Fruit fly (Drosophila melanogaster) whole organism, embryonic: ENCODE data around the gene Phb1.

Source experiments
- BEAF-32 ChIP-seq: fragments of 200-800 bp; sonication (Bioruptor generic); optimal IDR thresholded peaks from 3 replicates; lab custom pipeline; 2017; ENCODE audit warnings: missing biosample characterization, missing genetic modification characterization, mild to moderate bottlenecking, moderate library complexity, missing genetic modification reagents
- CG10209 ChIP-seq: fragments of 200-800 bp; sonication (Bioruptor generic); optimal IDR thresholded peaks from 3 replicates; lab custom pipeline; 2017; ENCODE audit warnings: missing biosample characterization, mild to moderate bottlenecking, missing genetic modification characterization, missing genetic modification reagents
- CG10321 ChIP-seq: fragments of 200-800 bp; sonication (Bioruptor generic); IDR thresholded peaks from 2 replicates; pipeline ENCODE4 v1.3.6; 2022; ENCODE audit warnings: missing biosample characterization, missing genetic modification characterization
- CG1233 ChIP-seq: fragments of 200-800 bp; sonication (Bioruptor generic); optimal IDR thresholded peaks from 4 replicates; lab custom pipeline; 2018; ENCODE audit warnings: missing biosample characterization, mild to moderate bottlenecking, missing genetic modification characterization
- CG13296 ChIP-seq: fragments of 200-800 bp; sonication (Bioruptor generic); optimal IDR thresholded peaks from 3 replicates; lab custom pipeline; 2018; ENCODE audit warnings: missing biosample characterization, mild to moderate bottlenecking, missing genetic modification characterization
- CG1603 ChIP-seq: fragments of 200-800 bp; sonication (Bioruptor generic); optimal IDR thresholded peaks from 2 replicates; lab custom pipeline; 2019; ENCODE audit warnings: missing biosample characterization, mild to moderate bottlenecking, missing genetic modification characterization, moderate library complexity
- CG17328 ChIP-seq: fragments of 200-800 bp; sonication (Bioruptor generic); IDR thresholded peaks from 2 replicates; pipeline ENCODE4 v1.3.6; 2022; ENCODE audit warnings: missing biosample characterization, missing genetic modification characterization
- CG17612 ChIP-seq: fragments of 200-800 bp; sonication (Bioruptor generic); IDR thresholded peaks from 2 replicates; pipeline ENCODE4 v1.3.6; 2022; ENCODE audit warnings: missing biosample characterization, missing genetic modification characterization
- CG18262 ChIP-seq: fragments of 200-800 bp; optimal IDR thresholded peaks from 3 replicates; lab custom pipeline; 2019; ENCODE audit warnings: missing biosample characterization, mild to moderate bottlenecking, missing genetic modification characterization, moderate library complexity
- CG18476 ChIP-seq: fragments of 200-800 bp; sonication (Bioruptor generic); optimal IDR thresholded peaks from 2 replicates; lab custom pipeline; 2016; ENCODE audit warnings: missing biosample characterization, mild to moderate bottlenecking, missing genetic modification characterization
- CG2889 ChIP-seq: fragments of 200-800 bp; sonication (Bioruptor generic); IDR thresholded peaks from 3 replicates; pipeline ENCODE4 v1.3.6; 2022; ENCODE audit warnings: missing biosample characterization, missing genetic modification characterization
- CG32767 ChIP-seq: fragments of 200-800 bp; sonication (Bioruptor generic); IDR thresholded peaks from 2 replicates; pipeline ENCODE4 v1.3.6; 2022; ENCODE audit warnings: missing biosample characterization, missing genetic modification characterization
- CG34224 ChIP-seq: fragments of 200-800 bp; sonication (Bioruptor generic); IDR thresholded peaks from 3 replicates; pipeline ENCODE4 v1.3.6; 2022; ENCODE audit warnings: missing biosample characterization, missing genetic modification characterization; ENCODE audit not compliant: partially characterized antibody
- CG34376 ChIP-seq: fragments of 200-800 bp; sonication (Bioruptor generic); optimal IDR thresholded peaks from 2 replicates; lab custom pipeline; 2018; ENCODE audit warnings: missing biosample characterization, mild to moderate bottlenecking, missing genetic modification characterization
- CG34422 ChIP-seq: fragments of 200-800 bp; sonication (Bioruptor generic); IDR thresholded peaks from 3 replicates; pipeline ENCODE4 v1.3.6; 2022; ENCODE audit warnings: missing biosample characterization, missing genetic modification characterization
- CG4282 ChIP-seq: fragments of 200-800 bp; sonication (Bioruptor generic); optimal IDR thresholded peaks from 2 replicates; lab custom pipeline; 2016; ENCODE audit warnings: missing biosample characterization, missing genetic modification characterization
- CG43689 ChIP-seq: fragments of 200-800 bp; sonication (Bioruptor generic); IDR thresholded peaks from 2 replicates; pipeline ENCODE4 v1.3.6; 2022; ENCODE audit warnings: missing biosample characterization, missing genetic modification characterization
- CG4854 ChIP-seq: fragments of 200-800 bp; sonication (Bioruptor generic); optimal IDR thresholded peaks from 2 replicates; lab custom pipeline; 2016; ENCODE audit warnings: missing biosample characterization, missing genetic modification characterization, inconsistent platforms
- CG6765 ChIP-seq: fragments of 200-800 bp; sonication (Bioruptor generic); optimal IDR thresholded peaks from 3 replicates; lab custom pipeline; 2017; ENCODE audit warnings: missing biosample characterization, mild to moderate bottlenecking, missing genetic modification characterization
- CG7928 ChIP-seq: fragments of 200-800 bp; sonication (Bioruptor generic); optimal IDR thresholded peaks from 2 replicates; lab custom pipeline; 2017; ENCODE audit warnings: missing biosample characterization, mild to moderate bottlenecking, missing genetic modification characterization
- CG8359 ChIP-seq: fragments of 200-800 bp; sonication (Bioruptor generic); optimal IDR thresholded peaks from 2 replicates; lab custom pipeline; 2017; ENCODE audit warnings: missing biosample characterization, mild to moderate bottlenecking, missing genetic modification characterization, borderline replicate concordance
- CoRest ChIP-seq: fragments of 200-800 bp; sonication (Bioruptor generic); optimal IDR thresholded peaks from 3 replicates; lab custom pipeline; 2018; ENCODE audit warnings: missing biosample characterization, mild to moderate bottlenecking, missing genetic modification characterization, moderate library complexity
- E2f1 ChIP-seq: fragments of 200-800 bp; sonication (Bioruptor generic); IDR thresholded peaks from 2 replicates; pipeline ENCODE4 v1.3.6; 2022; ENCODE audit warnings: missing biosample characterization, missing genetic modification characterization
- HmgZ ChIP-seq: fragments of 200-800 bp; sonication (Bioruptor generic); optimal IDR thresholded peaks from 2 replicates; lab custom pipeline; 2018; ENCODE audit warnings: missing biosample characterization, mild to moderate bottlenecking, missing genetic modification characterization
- Hmr ChIP-seq: fragments of 200-800 bp; sonication (Bioruptor generic); optimal IDR thresholded peaks from 3 replicates; lab custom pipeline; 2017; ENCODE audit warnings: mild to moderate bottlenecking, missing biosample characterization, missing genetic modification reagents, missing genetic modification characterization
- Hr39 ChIP-seq: fragments of >200 bp; optimal IDR thresholded peaks from 2 replicates; lab custom pipeline; 2017
- Jarid2 ChIP-seq: fragments of 200-800 bp; sonication (Bioruptor generic); optimal IDR thresholded peaks from 3 replicates; lab custom pipeline; 2017; ENCODE audit warnings: mild to moderate bottlenecking, missing biosample characterization, missing genetic modification reagents, missing genetic modification characterization
- MTF-1 ChIP-seq: fragments of 200-800 bp; sonication (Bioruptor generic); optimal IDR thresholded peaks from 2 replicates; lab custom pipeline; 2018; ENCODE audit warnings: missing biosample characterization, mild to moderate bottlenecking, missing genetic modification characterization, borderline replicate concordance
- Mad ChIP-seq: fragments of 200-800 bp; sonication (Bioruptor generic); optimal IDR thresholded peaks from 2 replicates; lab custom pipeline; 2016; ENCODE audit warnings: missing biosample characterization, missing genetic modification characterization
- Nf-YB ChIP-seq: fragments of 200-800 bp; sonication (Bioruptor generic); optimal IDR thresholded peaks from 3 replicates; lab custom pipeline; 2019; ENCODE audit warnings: missing biosample characterization, mild to moderate bottlenecking, missing genetic modification characterization, moderate library complexity
- Nf-YC ChIP-seq: fragments of 200-800 bp; optimal IDR thresholded peaks from 3 replicates; lab custom pipeline; 2019; ENCODE audit warnings: missing biosample characterization, mild to moderate bottlenecking, missing genetic modification characterization, moderate library complexity
- PHDP ChIP-seq: fragments of 200-800 bp; sonication (Bioruptor generic); optimal IDR thresholded peaks from 3 replicates; lab custom pipeline; 2018; ENCODE audit warnings: missing biosample characterization, mild to moderate bottlenecking, missing genetic modification characterization, moderate library complexity
- Scr ChIP-seq: fragments of 200-800 bp; sonication (Bioruptor generic); IDR thresholded peaks from 2 replicates; pipeline ENCODE4 v1.3.6; 2022; ENCODE audit warnings: missing biosample characterization, missing genetic modification characterization; ENCODE audit not compliant: partially characterized antibody
- Six4 ChIP-seq: fragments of 200-800 bp; sonication (Bioruptor generic); optimal IDR thresholded peaks from 2 replicates; lab custom pipeline; 2016; ENCODE audit warnings: missing biosample characterization, missing genetic modification characterization
- Spps ChIP-seq: fragments of 200-800 bp; sonication (Bioruptor generic); optimal IDR thresholded peaks from 2 replicates; lab custom pipeline; 2018; ENCODE audit warnings: missing biosample characterization, mild to moderate bottlenecking, missing genetic modification characterization
- Sry-β ChIP-seq: fragments of 200-800 bp; sonication (Bioruptor generic); optimal IDR thresholded peaks from 2 replicates; lab custom pipeline; 2018; ENCODE audit warnings: missing biosample characterization, mild to moderate bottlenecking, missing genetic modification characterization, moderate library complexity
- YL-1 ChIP-seq: fragments of 200-800 bp; sonication (Bioruptor generic); optimal IDR thresholded peaks from 3 replicates; lab custom pipeline; 2017; ENCODE audit warnings: missing biosample characterization, mild to moderate bottlenecking, missing genetic modification characterization
- br ChIP-seq: fragments of >200 bp; optimal IDR thresholded peaks from 2 replicates; lab custom pipeline; 2017
- emc ChIP-seq: fragments of 200-800 bp; sonication (Bioruptor generic); optimal IDR thresholded peaks from 2 replicates; lab custom pipeline; 2016; ENCODE audit warnings: missing biosample characterization, missing genetic modification characterization
- h ChIP-seq: fragments of >200 bp; optimal IDR thresholded peaks from 2 replicates; lab custom pipeline; 2017
- lbe ChIP-seq: fragments of 200-800 bp; sonication (Bioruptor generic); optimal IDR thresholded peaks from 2 replicates; lab custom pipeline; 2016; ENCODE audit warnings: missing biosample characterization, mild to moderate bottlenecking, missing genetic modification characterization
- lilli ChIP-seq: fragments of 200-800 bp; sonication (Bioruptor generic); optimal IDR thresholded peaks from 3 replicates; lab custom pipeline; 2016; ENCODE audit warnings: missing biosample characterization, missing genetic modification characterization
- pho ChIP-seq: fragments of 200-800 bp; sonication (Bioruptor generic); optimal IDR thresholded peaks from 2 replicates; lab custom pipeline; 2016; ENCODE audit warnings: missing biosample characterization, missing genetic modification characterization
- sc ChIP-seq, 3 experiments: fragments of >200 bp in 2 of 3; fragments of 200-800 bp in 1 of 3; sonication (Bioruptor generic) in 1 of 3; optimal IDR thresholded peaks; 2 replicates in 2 of 3; 3 replicates in 1 of 3; lab custom pipeline; 2017; ENCODE audit warnings: mild to moderate bottlenecking in 1 of 3, missing biosample characterization in 1 of 3, missing genetic modification characterization in 1 of 3, missing genetic modification reagents in 1 of 3
- schlank ChIP-seq: fragments of 200-800 bp; sonication (Bioruptor generic); optimal IDR thresholded peaks from 2 replicates; lab custom pipeline; 2018; ENCODE audit warnings: missing biosample characterization, mild to moderate bottlenecking, missing genetic modification characterization
- seq ChIP-seq: fragments of 200-800 bp; sonication (Bioruptor generic); IDR thresholded peaks from 2 replicates; pipeline ENCODE4 v1.3.6; 2022; ENCODE audit warnings: missing biosample characterization, missing genetic modification characterization
- tap ChIP-seq: fragments of 200-800 bp; optimal IDR thresholded peaks from 3 replicates; lab custom pipeline; 2019; ENCODE audit warnings: missing biosample characterization, mild to moderate bottlenecking, missing genetic modification characterization, moderate library complexity
- tin ChIP-seq: fragments of 200-800 bp; sonication (Bioruptor generic); optimal IDR thresholded peaks from 3 replicates; lab custom pipeline; 2016; ENCODE audit warnings: missing biosample characterization, missing genetic modification characterization
- vnd ChIP-seq: fragments of 200-800 bp; sonication (Bioruptor generic); IDR thresholded peaks from 3 replicates; pipeline ENCODE4 v1.3.6; 2022; ENCODE audit warnings: missing biosample characterization, missing genetic modification characterization; ENCODE audit not compliant: partially characterized antibody
- zfh2 ChIP-seq: fragments of 200-800 bp; sonication (Bioruptor generic); optimal IDR thresholded peaks from 2 replicates; lab custom pipeline; 2016; ENCODE audit warnings: missing biosample characterization, missing genetic modification characterization

Gene Phb1

DNA sequence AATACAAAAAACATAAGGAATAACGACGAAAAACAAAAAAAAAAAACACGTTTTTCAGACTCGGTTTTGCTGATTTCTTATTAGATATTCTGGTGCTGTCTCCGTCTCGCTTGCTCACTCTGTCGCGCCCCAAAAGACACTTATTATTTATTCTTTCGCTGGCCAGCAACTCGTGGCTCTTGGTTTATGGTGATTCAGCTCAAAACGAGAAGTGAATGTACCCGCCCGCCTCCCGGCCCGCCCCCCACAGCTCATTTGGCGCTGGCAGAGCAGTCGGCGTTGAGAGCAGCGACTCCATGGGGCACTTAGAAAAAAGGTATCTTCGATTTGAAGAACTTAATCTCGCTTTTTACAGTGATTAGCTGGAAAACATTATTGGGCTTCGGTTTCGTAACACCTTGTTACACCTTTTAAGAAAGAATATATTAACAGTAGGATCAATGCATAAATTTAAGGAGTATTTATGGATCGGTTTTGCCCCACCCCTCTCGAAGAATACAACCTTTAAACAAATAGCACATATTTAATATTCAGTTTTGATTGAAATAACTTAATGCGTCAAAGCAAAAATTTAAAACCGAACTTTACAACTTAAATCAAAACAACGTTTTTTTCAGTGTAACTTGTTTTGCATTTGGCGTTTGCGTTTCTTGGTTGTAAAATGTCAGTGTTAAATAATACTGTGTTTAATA lies 17.9 kb upstream of the Phb1 start (continued):
- peak; percentile 57 for TF ChIP-seq CG18476 (GFP tag; lab: Kevin White, UChicago)
- peak; percentile 52 for TF ChIP-seq CG8359 (GFP tag; lab: Kevin White, UChicago)
- no peak for TF ChIP-seq seq (GFP tag; lab: Robert Waterston, UW)
- TF ChIP-seq CG13296 (GFP tag; lab: Kevin White, UChicago), result peak; percentile 74
- TF ChIP-seq vnd (GFP tag; lab: Robert Waterston, UW), result no peak
- TF ChIP-seq Spps (tag; lab: Kevin White, UChicago), result peak; percentile 65
- peak; percentile 74 for TF ChIP-seq pho (GFP tag; lab: Kevin White, UChicago)
- no peak for TF ChIP-seq CG43689
- TF ChIP-seq schlank (tag; lab: Kevin White, UChicago), result peak; percentile 37
- TF ChIP-seq tap (tag; lab: Kevin White, UChicago), result peak; percentile 55
- TF ChIP-seq Nf-YB (GFP tag; lab: Kevin White, UChicago), result peak; percentile 59
- peak; percentile 42 for TF ChIP-seq emc (GFP tag; lab: Kevin White, UChicago)
- peak; percentile 20; the same call in 1 of the 2 replicates for TF ChIP-seq CG32767
- TF ChIP-seq HmgZ (tag; lab: Kevin White, UChicago), result peak; percentile 65
- TF ChIP-seq Hmr, result peak; percentile 80
- no peak for TF ChIP-seq CG17612 (GFP tag; lab: Robert Waterston, UW)
- peak; percentile 59 for TF ChIP-seq Hr39 (lab: Kevin White, UChicago)
- TF ChIP-seq CG34422, result 0 out of 3 replicates have a peak, but pooled peaks have one; percentile 43
- TF ChIP-seq CG4854 (GFP tag; lab: Kevin White, UChicago), result peak; percentile 60
- TF ChIP-seq CG6765, result peak; percentile 64
- TF ChIP-seq CG2889 (GFP tag; lab: Robert Waterston, UW), result peak; percentile 57; the same call in 1 of the 3 replicates
- TF ChIP-seq Sry-β (GFP tag; lab: Kevin White, UChicago), result peak; percentile 27
- no peak for TF ChIP-seq CG4282 (GFP tag; lab: Kevin White, UChicago)
- peak; percentile 51 for TF ChIP-seq CG7928 (GFP tag; lab: Kevin White, UChicago)
- no peak for TF ChIP-seq MTF-1 (GFP tag; lab: Kevin White, UChicago)

DNA sequence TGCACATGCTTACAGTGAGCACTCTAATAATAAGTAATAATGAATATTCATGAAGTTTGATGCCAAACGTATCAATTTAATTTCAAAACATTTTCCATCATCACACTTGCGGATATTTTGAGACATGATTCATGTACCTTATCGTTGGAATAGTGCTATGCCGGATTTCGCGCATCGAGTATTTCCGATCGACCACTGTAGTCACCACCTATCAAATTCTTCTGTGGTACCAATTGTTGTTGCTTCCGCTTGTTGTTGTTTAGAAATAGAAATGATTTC lies 17.3 kb upstream of the Phb1 start:
- no peak for TF ChIP-seq Nf-YC (tag; lab: Kevin White, UChicago)
- no peak for TF ChIP-seq YL-1 (GFP tag; lab: Kevin White, UChicago)
- peak; percentile 60 for TF ChIP-seq seq (GFP tag; lab: Robert Waterston, UW)
- TF ChIP-seq CG34224 (GFP tag; lab: Robert Waterston, UW), result no peak
- no peak for TF ChIP-seq h (lab: Kevin White, UChicago)
- TF ChIP-seq BEAF-32 (GFP tag; lab: Kevin White, UChicago), result no peak
- no peak for TF ChIP-seq Scr (GFP tag; lab: Robert Waterston, UW)
- no peak for TF ChIP-seq sc (optimal IDR thresholded peaks at IDR 0.05; lab: Kevin White, UChicago)
- TF ChIP-seq sc (GFP tag; optimal IDR thresholded peaks at IDR 0.05; lab: Kevin White, UChicago), result no peak
- TF ChIP-seq lilli (GFP tag; lab: Kevin White, UChicago), result peak; percentile 62
- TF ChIP-seq zfh2, result peak; percentile 61
- peak; percentile 26 for TF ChIP-seq PHDP (tag; lab: Kevin White, UChicago)
- TF ChIP-seq CG1233 (GFP tag; lab: Kevin White, UChicago), result no peak
- TF ChIP-seq tin (GFP tag; lab: Kevin White, UChicago), result no peak
- peak; percentile 39 for TF ChIP-seq pho (GFP tag; lab: Kevin White, UChicago)
- no peak for TF ChIP-seq Six4 (GFP tag; lab: Kevin White, UChicago)
- peak; percentile 48 for TF ChIP-seq CG1603
- no peak for TF ChIP-seq Jarid2 (GFP tag; lab: Kevin White, UChicago)
- TF ChIP-seq CG18262 (tag; lab: Kevin White, UChicago), result no peak
- TF ChIP-seq Mad (GFP tag; lab: Kevin White, UChicago), result peak; percentile 10
- no peak for TF ChIP-seq E2f1
- TF ChIP-seq lbe, result no peak
- no peak for TF ChIP-seq CG10321
- no peak for TF ChIP-seq br
- TF ChIP-seq CoRest (tag; lab: Kevin White, UChicago), result no peak
- peak; percentile 12 for TF ChIP-seq CG34376 (GFP tag; lab: Kevin White, UChicago)
- no peak for TF ChIP-seq CG17328
- TF ChIP-seq CG10209 (GFP tag; lab: Kevin White, UChicago), result peak; percentile 11
